Worm (Caenorhabditis elegans): ENCODE results near the gene ncx-5.

- TF ChIP-seq cog-1 (tag; optimal IDR thresholded peaks at IDR 0.05) (no peak), tab-1 (GFP tag; IDR thresholded peaks at IDR 0.05) (no peak), med-1 (GFP tag; optimal IDR thresholded peaks at IDR 0.05; ENCODE audit: insufficient read depth) (no peak), flt-1 (GFP tag; IDR thresholded peaks at IDR 0.05) (no peak), T22C8.4 (GFP tag; IDR thresholded peaks at IDR 0.05) (no peak)
These were observed 4.5 kb downstream of the ncx-5 start for ce11 chrV:10485389-10485788.

All from whole organism, midembryonic.